Worm (Caenorhabditis elegans): ENCODE results near the gene pfd-4.

Gene pfd-4

DNA sequence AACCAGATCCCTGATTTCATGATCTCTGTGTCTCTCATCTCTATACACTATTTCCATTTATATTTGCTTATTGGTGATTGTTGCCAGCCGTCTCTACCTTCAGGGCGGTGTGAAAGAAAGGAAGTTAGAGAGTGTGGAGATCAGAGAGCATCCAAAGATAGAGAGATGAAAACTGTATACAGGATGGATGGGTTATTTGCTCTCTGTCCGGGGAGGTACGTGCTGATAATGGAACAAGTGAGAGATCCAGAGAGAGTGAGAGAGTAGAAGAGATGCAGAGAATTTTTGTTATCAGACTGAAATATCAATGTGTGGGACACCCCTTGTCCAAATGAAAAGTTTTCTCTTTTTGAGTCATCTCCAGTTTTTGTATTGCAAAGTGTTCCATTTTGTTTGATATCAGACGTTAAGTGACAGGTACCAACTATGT, 30.9 kb upstream of the pfd-4 start (continued):
- TF ChIP-seq crh-2 (tag; optimal IDR thresholded peaks at IDR 0.05) (peak; percentile 46), nhr-11 (tag; optimal IDR thresholded peaks at IDR 0.05) (no peak), unc-62 (GFP tag; optimal IDR thresholded peaks at IDR 0.05) (no peak)

DNA sequence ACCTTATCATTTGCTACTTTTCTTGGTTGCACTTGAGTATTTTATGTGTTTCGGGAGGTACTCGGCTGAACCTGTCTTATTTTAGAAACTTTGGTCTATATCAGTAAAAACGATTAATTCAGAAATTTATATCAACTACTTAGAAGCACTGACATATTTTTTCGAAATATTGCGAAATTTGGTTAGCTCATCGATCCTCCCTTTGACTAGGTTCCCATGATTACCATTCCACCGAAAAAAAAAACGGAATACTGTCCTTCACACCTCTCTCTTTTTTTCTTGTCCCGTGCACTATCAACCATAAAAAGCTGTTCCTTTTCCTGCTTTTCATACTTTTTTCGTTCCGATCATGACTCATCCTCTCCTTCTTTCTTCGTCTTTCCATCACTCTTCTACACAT, 29.8 kb upstream of the pfd-4 start:
- TF ChIP-seq nhr-129 (tag; optimal IDR thresholded peaks at IDR 0.05) (no peak), lsy-2 (tag; optimal IDR thresholded peaks at IDR 0.05) (no peak), nhr-77 (tag; optimal IDR thresholded peaks at IDR 0.05) (no peak), lin-39 (tag; optimal IDR thresholded peaks at IDR 0.05) (no peak), lin-11 (tag; optimal IDR thresholded peaks at IDR 0.05) (no peak), peb-1 (tag; optimal IDR thresholded peaks at IDR 0.05) (no peak), sma-3 (GFP tag; optimal IDR thresholded peaks at IDR 0.05) (no peak), C34F6.9 (tag; optimal IDR thresholded peaks at IDR 0.05) (no peak), egl-27 (tag; optimal IDR thresholded peaks at IDR 0.05) (no peak), ama-1 (optimal IDR thresholded peaks at IDR 0.05) (no peak), mab-5 (tag; optimal IDR thresholded peaks at IDR 0.05) (no peak), unc-39 (tag; optimal IDR thresholded peaks at IDR 0.05) (no peak)

DNA sequence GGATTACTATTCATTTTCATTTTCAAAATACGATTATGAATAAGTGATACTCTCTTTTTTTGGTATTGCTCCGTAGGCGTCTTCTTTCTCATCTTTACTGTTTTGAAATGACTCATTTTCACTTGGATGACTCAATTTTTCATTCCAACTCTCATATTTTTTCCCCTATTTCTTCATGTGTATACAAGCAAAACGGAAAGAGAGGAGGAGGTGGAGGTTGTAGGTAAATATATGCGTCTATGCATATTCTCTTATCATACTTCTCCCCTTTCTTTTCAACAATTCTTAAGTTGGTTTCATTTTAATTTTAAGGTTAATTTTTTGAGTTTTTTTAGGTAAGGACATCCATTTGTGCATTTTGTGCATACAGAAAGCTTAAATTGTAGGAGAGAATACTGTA, 28.9 kb upstream of the pfd-4 start:
- TF ChIP-seq skn-1 (tag; optimal IDR thresholded peaks at IDR 0.05) (no peak), fos-1 (tag; optimal IDR thresholded peaks at IDR 0.05) (peak; percentile 66)

DNA sequence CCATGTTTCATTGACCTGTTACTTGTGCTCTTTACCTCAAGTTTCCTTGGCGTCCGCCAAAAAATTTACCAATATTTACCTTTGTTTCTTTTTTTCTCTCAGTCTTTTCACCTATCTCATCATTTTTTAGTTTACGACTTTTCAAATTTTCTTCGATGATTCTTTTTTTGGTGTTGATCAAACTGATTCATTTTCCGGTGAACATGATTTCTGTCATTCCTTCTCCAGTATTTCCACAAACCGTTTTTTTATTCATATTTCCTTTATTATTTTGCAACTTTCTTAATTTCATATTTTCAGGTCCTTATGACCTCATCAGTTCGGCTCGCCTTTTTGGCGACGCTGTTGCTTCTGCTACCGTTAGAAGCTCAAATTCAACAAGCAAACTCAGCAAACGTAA, 27.5 kb upstream of the pfd-4 start, which contains the start of gene F54D1.6:
Gene F54D1.6 (plus strand): TSS at position 301 of the 400 bp plus-strand sequence.
- TF ChIP-seq ZK546.5 (tag; optimal IDR thresholded peaks at IDR 0.05), result no peak
- TF ChIP-seq nhr-237 (tag; optimal IDR thresholded peaks at IDR 0.05), result no peak
- no peak for TF ChIP-seq dmd-4 (tag; optimal IDR thresholded peaks at IDR 0.05)
- no peak for TF ChIP-seq nhr-23 (tag; optimal IDR thresholded peaks at IDR 0.05)
- TF ChIP-seq egl-27 (tag; optimal IDR thresholded peaks at IDR 0.05), result no peak
- TF ChIP-seq ztf-11 (tag; optimal IDR thresholded peaks at IDR 0.05), result no peak
- no peak for TF ChIP-seq skn-1 (tag; optimal IDR thresholded peaks at IDR 0.05)
- TF ChIP-seq sma-9 (GFP tag; optimal IDR thresholded peaks at IDR 0.05), result no peak
- no peak for TF ChIP-seq sma-9 (tag; optimal IDR thresholded peaks at IDR 0.05)
- no peak for TF ChIP-seq ztf-4 (tag; optimal IDR thresholded peaks at IDR 0.05)
- TF ChIP-seq sma-3 (GFP tag; optimal IDR thresholded peaks at IDR 0.05), result no peak
- TF ChIP-seq lin-11 (tag; optimal IDR thresholded peaks at IDR 0.05), result no peak
- TF ChIP-seq nhr-77 (tag; optimal IDR thresholded peaks at IDR 0.05), result no peak

DNA sequence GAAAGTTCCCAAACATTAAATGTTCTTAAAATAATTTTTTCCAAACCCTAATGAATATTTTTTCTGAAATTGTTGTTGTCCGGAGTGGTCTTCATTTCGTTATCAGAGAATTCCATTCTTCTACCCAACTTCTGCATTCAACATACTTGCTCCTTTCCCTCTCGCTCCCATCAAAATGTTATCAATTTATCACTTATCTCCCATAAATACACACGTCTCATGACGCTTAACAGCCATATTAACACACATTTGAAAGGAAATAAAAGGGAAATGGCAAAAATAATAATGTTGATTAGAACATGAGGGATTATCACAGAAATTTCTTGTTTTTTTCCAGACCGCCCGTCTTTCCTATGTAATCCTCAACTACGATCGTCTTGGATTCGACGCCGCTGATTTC, 26.0 kb upstream of the pfd-4 start:
- TF ChIP-seq nhr-11 (tag; optimal IDR thresholded peaks at IDR 0.05) (no peak), nhr-10 (tag; optimal IDR thresholded peaks at IDR 0.05) (no peak), lin-39 (tag; optimal IDR thresholded peaks at IDR 0.05) (no peak), sma-9 (GFP tag; optimal IDR thresholded peaks at IDR 0.05) (peak; percentile 20), sma-9 (tag; optimal IDR thresholded peaks at IDR 0.05) (no peak), mbf-1 (tag; optimal IDR thresholded peaks at IDR 0.05) (no peak), crh-2 (tag; optimal IDR thresholded peaks at IDR 0.05) (peak; percentile 58), gmeb-1 (tag; optimal IDR thresholded peaks at IDR 0.05) (peak; percentile 45), fos-1 (tag; optimal IDR thresholded peaks at IDR 0.05) (peak; percentile 98), mab-5 (tag; optimal IDR thresholded peaks at IDR 0.05) (no peak), skn-1 (tag; optimal IDR thresholded peaks at IDR 0.05) (peak; percentile 23), snpc-4 (tag; optimal IDR thresholded peaks at IDR 0.05) (no peak), ztf-4 (tag; optimal IDR thresholded peaks at IDR 0.05) (no peak)

DNA sequence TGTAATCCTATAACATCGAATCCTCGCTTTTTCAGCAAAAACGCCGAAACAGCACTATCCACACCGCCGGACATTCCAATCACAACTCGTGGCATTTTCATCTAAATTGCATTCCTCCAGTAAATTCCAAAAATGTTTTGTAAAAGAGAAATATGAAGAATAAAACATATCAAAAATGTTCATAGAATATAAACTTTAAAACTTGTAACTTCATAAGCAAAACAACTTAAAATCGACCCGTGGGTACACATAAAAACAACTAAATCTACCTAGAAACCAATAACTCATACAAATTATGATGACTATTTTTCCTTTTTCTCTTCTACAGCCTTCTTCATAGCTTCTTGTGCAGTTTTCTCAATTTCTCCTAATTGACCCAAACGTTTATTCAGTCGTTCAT, 18.2 kb upstream of the pfd-4 start, which contains the start of gene mttu-1:
Gene mttu-1 (minus strand): TSS at position 101 of the 400 bp plus-strand sequence.
- TF ChIP-seq nhr-25 (tag; optimal IDR thresholded peaks at IDR 0.05), result no peak
- no peak for TF ChIP-seq R02D3.7 (tag; optimal IDR thresholded peaks at IDR 0.05)
- no peak for TF ChIP-seq dmd-4 (tag; optimal IDR thresholded peaks at IDR 0.05)
- no peak for TF ChIP-seq ztf-11 (tag; optimal IDR thresholded peaks at IDR 0.05)
- no peak for TF ChIP-seq nhr-237 (tag; optimal IDR thresholded peaks at IDR 0.05)
- no peak for TF ChIP-seq unc-62 (GFP tag; optimal IDR thresholded peaks at IDR 0.05)

Measured in whole organism, L2 larva.